Fruit fly (Drosophila melanogaster): ENCODE results near the gene CG32986.

The CG32986 gene

DNA sequence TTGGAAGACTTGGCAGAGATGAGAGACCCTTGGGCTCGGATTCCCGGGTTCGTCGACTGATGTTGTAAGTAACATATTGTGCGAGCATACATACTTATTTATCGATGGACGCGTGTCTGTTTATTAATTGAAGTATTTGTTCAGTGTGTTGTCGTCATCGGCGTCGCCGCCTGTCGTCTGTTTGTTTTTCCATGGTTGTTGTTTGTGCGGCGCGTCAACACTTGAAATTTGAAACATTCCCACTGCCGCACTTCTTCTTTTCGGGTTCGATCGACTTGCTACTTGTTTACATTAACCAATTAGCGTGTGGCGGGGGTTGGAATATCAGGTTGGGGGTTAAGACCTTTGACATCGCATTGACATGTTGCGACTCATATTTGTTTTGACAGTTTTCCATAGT, 10.3 kb upstream of the CG32986 start (continued):
- peak; percentile 64 for TF ChIP-seq zen (tag; optimal IDR thresholded peaks at IDR 0.05)
- peak; percentile 46 for TF ChIP-seq CG33213 (GFP tag; optimal IDR thresholded peaks at IDR 0.05)
- TF ChIP-seq CG2116 (GFP tag; optimal IDR thresholded peaks at IDR 0.05): peak; percentile 62
- peak; percentile 10 for TF ChIP-seq sd (tag; optimal IDR thresholded peaks at IDR 0.05)
- peak; percentile 73 for TF ChIP-seq CrebB (tag; optimal IDR thresholded peaks at IDR 0.05)
- TF ChIP-seq D (optimal IDR thresholded peaks at IDR 0.05): no peak
- peak; percentile 83 for TF ChIP-seq D (GFP tag; optimal IDR thresholded peaks at IDR 0.05)
- TF ChIP-seq phol (tag; optimal IDR thresholded peaks at IDR 0.05): peak; percentile 11
- peak; percentile 23 for TF ChIP-seq Antp (GFP tag; optimal IDR thresholded peaks at IDR 0.05)
- peak; percentile 77 for TF ChIP-seq Spps (tag; optimal IDR thresholded peaks at IDR 0.05)
- TF ChIP-seq pros (GFP tag; optimal IDR thresholded peaks at IDR 0.05): peak; percentile 72
- TF ChIP-seq ewg (GFP tag; optimal IDR thresholded peaks at IDR 0.05): peak; percentile 25
- peak; percentile 14 for TF ChIP-seq CG7786 (GFP tag; optimal IDR thresholded peaks at IDR 0.05)
- TF ChIP-seq disco-r (GFP tag; optimal IDR thresholded peaks at IDR 0.05): peak; percentile 32
- TF ChIP-seq CG6683 (GFP tag; optimal IDR thresholded peaks at IDR 0.05): peak; percentile 27
- TF ChIP-seq run (tag; optimal IDR thresholded peaks at IDR 0.05): no peak
- TF ChIP-seq CG9797 (GFP tag; optimal IDR thresholded peaks at IDR 0.05): peak; percentile 34
- no peak for TF ChIP-seq Chrac-16 (GFP tag; optimal IDR thresholded peaks at IDR 0.05)
- TF ChIP-seq pb (GFP tag; optimal IDR thresholded peaks at IDR 0.05): peak; percentile 4
- peak; percentile 64 for TF ChIP-seq CG6765 (GFP tag; optimal IDR thresholded peaks at IDR 0.05)
- TF ChIP-seq bab2 (GFP tag; optimal IDR thresholded peaks at IDR 0.05): peak; percentile 62
- TF ChIP-seq cato (GFP tag; optimal IDR thresholded peaks at IDR 0.05; ENCODE audit: borderline replicate concordance): no peak
- no peak for TF ChIP-seq CG11085 (GFP tag; IDR thresholded peaks at IDR 0.05)
- TF ChIP-seq CG8924 (tag; optimal IDR thresholded peaks at IDR 0.05): peak; percentile 77
- TF ChIP-seq wdn (GFP tag; IDR thresholded peaks at IDR 0.05): no peak
- TF ChIP-seq CG12219 (GFP tag; optimal IDR thresholded peaks at IDR 0.05): peak; percentile 65
- TF ChIP-seq lilli (GFP tag; optimal IDR thresholded peaks at IDR 0.05): no peak
- TF ChIP-seq fd102C (GFP tag; optimal IDR thresholded peaks at IDR 0.05): peak; percentile 94

DNA sequence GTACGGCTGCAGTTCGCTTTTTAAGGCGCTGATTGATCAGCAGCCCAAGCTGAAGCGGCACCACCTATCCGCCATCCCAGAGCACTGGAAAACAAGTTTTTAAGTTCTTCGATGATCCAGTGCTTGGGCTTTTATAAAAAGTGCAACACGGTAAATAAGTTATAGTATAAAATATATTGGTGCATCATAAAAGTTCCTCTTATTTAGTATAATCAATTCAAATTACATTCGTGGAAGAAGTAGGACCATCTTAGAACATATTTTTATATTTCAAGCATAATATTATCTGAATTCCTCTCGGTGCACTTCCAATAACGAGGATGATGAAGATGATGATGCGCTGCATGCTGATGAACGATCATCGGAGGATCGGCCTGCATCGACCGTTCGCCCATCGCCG, 7.1 kb upstream of the CG32986 start:
- TF ChIP-seq nom (GFP tag; optimal IDR thresholded peaks at IDR 0.05) (peak; percentile 5), YL-1 (GFP tag; optimal IDR thresholded peaks at IDR 0.05) (no peak), lbe (GFP tag; optimal IDR thresholded peaks at IDR 0.05) (peak; percentile 36)

- TF ChIP-seq CG43689 (GFP tag; IDR thresholded peaks at IDR 0.05): no peak
- 0 out of 2 replicates have a peak, but pooled peaks have one; percentile 62 for TF ChIP-seq vvl (GFP tag; IDR thresholded peaks at IDR 0.05)
- no peak for TF ChIP-seq Sox102F (GFP tag; optimal IDR thresholded peaks at IDR 0.05)
- peak; percentile 21 for TF ChIP-seq gsb-n (tag; optimal IDR thresholded peaks at IDR 0.05)
- peak; percentile 80 for TF ChIP-seq kni (GFP tag; optimal IDR thresholded peaks at IDR 0.05)
- 0 out of 4 replicates have a peak, but pooled peaks have one; percentile 14 for TF ChIP-seq chinmo (GFP tag; IDR thresholded peaks at IDR 0.05; ENCODE audit: partially characterized antibody)
- TF ChIP-seq zen (tag; optimal IDR thresholded peaks at IDR 0.05): no peak
- TF ChIP-seq CG30020 (tag; optimal IDR thresholded peaks at IDR 0.05): no peak
- no peak for TF ChIP-seq fd96Cb (tag; optimal IDR thresholded peaks at IDR 0.05)
- TF ChIP-seq grn (GFP tag; optimal IDR thresholded peaks at IDR 0.05): peak; percentile 16
- peak; percentile 25 for TF ChIP-seq HLHmδ (GFP tag; optimal IDR thresholded peaks at IDR 0.05)
- 0 out of 2 replicates have a peak, but pooled peaks have one; percentile 14 for TF ChIP-seq amos (GFP tag; IDR thresholded peaks at IDR 0.05; ENCODE audit: partially characterized antibody)
- no peak for TF ChIP-seq CG6813 (GFP tag; optimal IDR thresholded peaks at IDR 0.05)
- TF ChIP-seq insv (GFP tag; optimal IDR thresholded peaks at IDR 0.05): no peak
- TF ChIP-seq Dll (GFP tag; IDR thresholded peaks at IDR 0.05; ENCODE audit: partially characterized antibody): 0 out of 4 replicates have a peak, but pooled peaks have one; percentile 27
- peak; percentile 57 for TF ChIP-seq Hey (tag; optimal IDR thresholded peaks at IDR 0.05)
- TF ChIP-seq gcm (GFP tag; optimal IDR thresholded peaks at IDR 0.05): peak; percentile 28
- TF ChIP-seq cwo (GFP tag; optimal IDR thresholded peaks at IDR 0.05): peak; percentile 59
- TF ChIP-seq HLH54F (GFP tag; optimal IDR thresholded peaks at IDR 0.05): no peak
These were observed 4.8 kb upstream of the CG32986 start for dm6 chr2L:8857752-8858151.

Measured in whole organism, embryonic.